Worm (Caenorhabditis elegans): ENCODE data around the gene abcx-1.

Gene abcx-1

ce11 chrII:6491817-6492452 lies 40.0 kb upstream of the abcx-1 start, which contains the start of the genes T28D9.11 and T28D9.1 (continued):
- TF ChIP-seq B0035.1 (tag; optimal IDR thresholded peaks at IDR 0.05), result no peak
- TF ChIP-seq F33H1.4 (GFP tag; IDR thresholded peaks at IDR 0.05), result peak; percentile 49
- 0 out of 2 replicates have a peak, but pooled peaks have one; percentile 25 for TF ChIP-seq pbrm-1 (GFP tag; IDR thresholded peaks at IDR 0.05)
- TF ChIP-seq ztf-3 (GFP tag; optimal IDR thresholded peaks at IDR 0.05), result no peak
- TF ChIP-seq mel-28 (tag; optimal IDR thresholded peaks at IDR 0.05; ENCODE audit: borderline replicate concordance), result no peak
- TF ChIP-seq T26A5.8 (tag; optimal IDR thresholded peaks at IDR 0.05), result no peak
- no peak for TF ChIP-seq dpff-1 (tag; optimal IDR thresholded peaks at IDR 0.05)
- peak; percentile 23; the same call in 1 of the 2 replicates for TF ChIP-seq madf-8 (GFP tag; conservative IDR thresholded peaks at IDR 0.05)
- TF ChIP-seq aptf-3 (GFP tag; IDR thresholded peaks at IDR 0.05), result no peak
- no peak for TF ChIP-seq hsf-1 (GFP tag; IDR thresholded peaks at IDR 0.05)
- TF ChIP-seq K12H6.12 (tag; optimal IDR thresholded peaks at IDR 0.05), result peak; percentile 64
- no peak for TF ChIP-seq unc-62 (GFP tag; optimal IDR thresholded peaks at IDR 0.05)
- TF ChIP-seq hrde-1 (tag; optimal IDR thresholded peaks at IDR 0.05; ENCODE audit: borderline replicate concordance), result no peak
- TF ChIP-seq ztf-6 (GFP tag; IDR thresholded peaks at IDR 0.05), result no peak
- TF ChIP-seq egl-18 (GFP tag; IDR thresholded peaks at IDR 0.05), result 0 out of 2 replicates have a peak, but pooled peaks have one; percentile 40
- TF ChIP-seq hmg-1.2 (GFP tag; IDR thresholded peaks at IDR 0.05), result peak; percentile 28; the same call in 1 of the 2 replicates
- no peak for TF ChIP-seq F57C9.4 (tag; optimal IDR thresholded peaks at IDR 0.05)
- no peak for TF ChIP-seq F22D6.2 (tag; optimal IDR thresholded peaks at IDR 0.05)
- no peak for TF ChIP-seq C06A6.2 (GFP tag; conservative IDR thresholded peaks at IDR 0.05)
- TF ChIP-seq let-607 (tag; optimal IDR thresholded peaks at IDR 0.05), result no peak
- TF ChIP-seq nfya-2 (GFP tag; IDR thresholded peaks at IDR 0.05), result no peak
- TF ChIP-seq snpc-4 (GFP tag; optimal IDR thresholded peaks at IDR 0.05), result peak; percentile 83
- peak; percentile 76 to 91 (median 84) for TF ChIP-seq snpc-4 (tag; optimal IDR thresholded peaks at IDR 0.05)
- no peak for TF ChIP-seq tlf-1 (GFP tag; optimal IDR thresholded peaks at IDR 0.05)
- peak; percentile 35; the same call in 1 of the 2 replicates for TF ChIP-seq egl-44 (GFP tag; IDR thresholded peaks at IDR 0.05)
- TF ChIP-seq madf-10 (tag; optimal IDR thresholded peaks at IDR 0.05), result peak; percentile 28
- TF ChIP-seq mxl-1 (tag; optimal IDR thresholded peaks at IDR 0.05), result no peak
- TF ChIP-seq ztf-18 (tag; optimal IDR thresholded peaks at IDR 0.05), result peak; percentile 6
- no peak for TF ChIP-seq zim-3 (tag; optimal IDR thresholded peaks at IDR 0.05)
- no peak for TF ChIP-seq F39B2.1 (GFP tag; IDR thresholded peaks at IDR 0.05)
- TF ChIP-seq ceh-58 (GFP tag; IDR thresholded peaks at IDR 0.05), result no peak
- TF ChIP-seq athp-1 (tag; optimal IDR thresholded peaks at IDR 0.05), result no peak
- no peak for TF ChIP-seq sea-2 (GFP tag; IDR thresholded peaks at IDR 0.05)
- TF ChIP-seq ceh-100 (GFP tag; IDR thresholded peaks at IDR 0.05), result no peak
- no peak for TF ChIP-seq lsl-1 (GFP tag; optimal IDR thresholded peaks at IDR 0.05)
- TF ChIP-seq hlh-26 (GFP tag; conservative IDR thresholded peaks at IDR 0.05), result no peak
- no peak for TF ChIP-seq gei-17 (GFP tag; optimal IDR thresholded peaks at IDR 0.05)
- TF ChIP-seq T07F8.4 (tag; optimal IDR thresholded peaks at IDR 0.05), result no peak
- peak; percentile 22 for TF ChIP-seq lin-40 (tag; optimal IDR thresholded peaks at IDR 0.05)
- no peak for TF ChIP-seq tbx-9 (tag; optimal IDR thresholded peaks at IDR 0.05; ENCODE audit: borderline replicate concordance)
- TF ChIP-seq snpc-1.3 (tag; optimal IDR thresholded peaks at IDR 0.05; ENCODE audit: insufficient read depth), result no peak
- TF ChIP-seq dpl-1 (GFP tag; optimal IDR thresholded peaks at IDR 0.05), result no peak
- no peak for TF ChIP-seq Y79H2A.3 (GFP tag; conservative IDR thresholded peaks at IDR 0.05)
- 0 out of 2 replicates have a peak, but pooled peaks have one; percentile 28 for TF ChIP-seq attf-3 (GFP tag; conservative IDR thresholded peaks at IDR 0.05)
- TF ChIP-seq Y67H2A.10 (GFP tag; conservative IDR thresholded peaks at IDR 0.05), result no peak
- TF ChIP-seq attf-5 (GFP tag; optimal IDR thresholded peaks at IDR 0.05), result peak; percentile 72
- TF ChIP-seq lag-1 (GFP tag; IDR thresholded peaks at IDR 0.05), result no peak
- no peak for TF ChIP-seq ztf-26 (tag; optimal IDR thresholded peaks at IDR 0.05)

All from whole organism, young adult.